Worm (Caenorhabditis elegans): ENCODE measurements around the gene C08E8.11.

DNA sequence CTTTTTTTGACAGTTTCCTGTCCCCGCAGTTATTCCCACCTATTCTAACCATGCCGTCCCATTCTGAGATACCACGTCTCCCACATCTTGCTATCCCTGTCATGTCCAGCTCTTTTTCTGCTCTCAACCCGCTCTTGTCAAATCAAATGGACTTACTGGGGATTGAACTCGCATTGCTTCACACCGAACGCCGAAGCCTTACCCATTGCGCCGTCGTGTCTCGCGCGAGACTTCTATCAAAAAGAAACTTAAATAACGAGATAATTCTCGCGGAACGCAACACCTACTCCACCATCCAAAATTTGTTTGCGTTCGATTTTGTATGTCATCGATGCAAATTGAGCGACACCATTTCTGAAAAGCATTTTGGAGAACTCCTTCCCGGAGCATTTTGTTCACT lies 6.6 kb upstream of the C08E8.11 start:
- TF ChIP-seq lsy-2 (tag; optimal IDR thresholded peaks at IDR 0.05): no peak
- TF ChIP-seq nhr-12 (tag; optimal IDR thresholded peaks at IDR 0.05): no peak
- no peak for TF ChIP-seq lin-13 (tag; optimal IDR thresholded peaks at IDR 0.05)
- TF ChIP-seq bed-3 (GFP tag; optimal IDR thresholded peaks at IDR 0.05): no peak
- TF ChIP-seq mep-1 (tag; optimal IDR thresholded peaks at IDR 0.05): no peak
- TF ChIP-seq pha-4 (tag; optimal IDR thresholded peaks at IDR 0.05): no peak
- no peak for TF ChIP-seq cnd-1 (tag; optimal IDR thresholded peaks at IDR 0.05)
- no peak for TF ChIP-seq nhr-28 (tag; optimal IDR thresholded peaks at IDR 0.05)
- no peak for TF ChIP-seq nhr-237 (tag; optimal IDR thresholded peaks at IDR 0.05)
- no peak for TF ChIP-seq ztf-11 (tag; optimal IDR thresholded peaks at IDR 0.05)
- no peak for TF ChIP-seq zip-8 (tag; optimal IDR thresholded peaks at IDR 0.05)
- TF ChIP-seq M03D4.4 (tag; optimal IDR thresholded peaks at IDR 0.05): no peak
- TF ChIP-seq elt-1 (tag; optimal IDR thresholded peaks at IDR 0.05; ENCODE audit: borderline replicate concordance, insufficient read depth): no peak
